Fruit fly (Drosophila melanogaster): ENCODE measurements around the gene gudu.

DNA sequence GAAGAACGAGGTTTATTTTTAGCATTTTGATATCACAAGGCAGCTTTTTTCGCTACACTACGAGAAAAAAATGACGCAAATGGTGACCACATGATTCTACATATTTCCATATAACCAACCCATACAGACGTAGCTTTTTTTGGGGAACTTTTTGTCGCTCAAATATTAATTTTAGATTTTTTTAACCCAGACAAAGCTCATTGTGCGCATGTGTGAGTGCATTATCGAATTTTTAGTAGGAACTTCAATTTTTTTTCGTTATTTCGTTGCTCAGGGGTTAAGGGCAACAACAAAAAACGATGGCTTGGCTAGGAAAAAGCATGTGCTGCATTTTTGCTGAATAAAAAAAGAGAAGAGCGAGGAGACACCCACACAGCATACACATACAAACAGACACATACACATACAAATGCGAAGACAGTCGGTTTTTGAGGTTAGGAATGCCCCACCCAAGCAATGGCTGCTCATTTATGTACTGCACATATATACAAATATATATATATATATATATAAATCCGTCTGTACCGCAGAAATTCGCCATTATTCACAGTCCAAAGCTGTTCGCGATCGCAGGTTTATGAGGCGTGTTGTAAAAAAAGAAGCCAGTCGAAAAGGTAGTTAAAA lies 36.1 kb downstream of the gudu start:
- TF ChIP-seq CG4854 (GFP tag; optimal IDR thresholded peaks at IDR 0.05), result no peak
- TF ChIP-seq lov (optimal IDR thresholded peaks at IDR 0.05), result no peak
- no peak for TF ChIP-seq lov (GFP tag; IDR thresholded peaks at IDR 0.05)
- TF ChIP-seq Spps (tag; optimal IDR thresholded peaks at IDR 0.05), result no peak
- no peak for TF ChIP-seq CG17328 (GFP tag; IDR thresholded peaks at IDR 0.05)
- TF ChIP-seq tx (GFP tag; optimal IDR thresholded peaks at IDR 0.05), result no peak
- TF ChIP-seq fd3F (GFP tag; optimal IDR thresholded peaks at IDR 0.05), result no peak
- TF ChIP-seq oc (tag; optimal IDR thresholded peaks at IDR 0.05), result no peak
- no peak for TF ChIP-seq CG10209 (GFP tag; optimal IDR thresholded peaks at IDR 0.05)
- TF ChIP-seq B-H2 (GFP tag; optimal IDR thresholded peaks at IDR 0.05), result no peak
- no peak for TF ChIP-seq dan (GFP tag; IDR thresholded peaks at IDR 0.05)
- no peak for TF ChIP-seq ems (GFP tag; optimal IDR thresholded peaks at IDR 0.05)
- TF ChIP-seq kni (GFP tag; optimal IDR thresholded peaks at IDR 0.05), result no peak

All from whole organism, embryonic.